Worm (Caenorhabditis elegans) whole organism, L4 larva: ENCODE data around the gene hmp-1.

Source experiments
- F49E8.2 ChIP-seq: sonication (generic microtip); optimal IDR thresholded peaks from 2 replicates; lab custom pipeline; 2016; ENCODE audit warnings: missing compliant biosample characterization, mild to moderate bottlenecking, missing genetic modification characterization, borderline replicate concordance
- Y105C5A.15 ChIP-seq: fragments of 200-800 bp; sonication (Bioruptor generic); IDR thresholded peaks from 2 replicates; pipeline ENCODE4 v1.3.6; 2022; ENCODE audit warnings: missing genetic modification characterization, missing compliant biosample characterization
- Y48G9A.11 ChIP-seq: fragments of 200-800 bp; sonication (Bioruptor generic); IDR thresholded peaks from 2 replicates; pipeline ENCODE4 v1.3.6; 2022; ENCODE audit warnings: missing genetic modification reagents, missing genetic modification characterization, missing compliant biosample characterization
- aly-2 ChIP-seq: sonication (generic microtip); optimal IDR thresholded peaks from 2 replicates; lab custom pipeline; 2018; ENCODE audit warnings: missing biosample characterization, missing genetic modification characterization
- ceh-28 ChIP-seq: fragments of 150-350 bp; optimal IDR thresholded peaks from 2 replicates; lab custom pipeline; 2014; ENCODE audit warnings: missing biosample characterization, missing genetic modification reagents, missing genetic modification characterization
- ctbp-1 ChIP-seq: fragments of 200-800 bp; sonication (Bioruptor generic); IDR thresholded peaks from 2 replicates; pipeline ENCODE4 v1.3.6; 2022; ENCODE audit warnings: missing genetic modification reagents, missing genetic modification characterization, missing compliant biosample characterization
- daf-16 ChIP-seq, 3 experiments: sonication (generic microtip); optimal IDR thresholded peaks; 2 replicates each; lab custom pipeline; 2016 to 2017; ENCODE audit warnings: missing genetic modification characterization in 3 of 3, missing genetic modification reagents in 3 of 3, mild to moderate bottlenecking in 2 of 3, missing compliant biosample characterization in 2 of 3, missing biosample characterization in 1 of 3, moderate library complexity in 1 of 3
- daf-19 ChIP-seq: fragments of 200-800 bp; sonication (Bioruptor generic); conservative IDR thresholded peaks from 2 replicates; pipeline ENCODE4 v1.3.6; 2022; ENCODE audit warnings: missing genetic modification characterization, missing compliant biosample characterization
- dmd-6 ChIP-seq: fragments of 200-800 bp; sonication (Bioruptor generic); IDR thresholded peaks from 2 replicates; pipeline ENCODE4 v1.3.6; 2022; ENCODE audit warnings: missing genetic modification reagents, missing genetic modification characterization, missing compliant biosample characterization
- dmd-8 ChIP-seq: fragments of 200-800 bp; sonication (Bioruptor generic); IDR thresholded peaks from 2 replicates; pipeline ENCODE4 v1.3.6; 2022; ENCODE audit warnings: missing genetic modification characterization, missing compliant biosample characterization
- dpl-1 ChIP-seq: fragments of 150-350 bp; optimal IDR thresholded peaks from 2 replicates; lab custom pipeline; 2014; ENCODE audit warnings: missing biosample characterization, missing genetic modification reagents, missing genetic modification characterization
- dve-1 ChIP-seq: sonication (generic microtip); optimal IDR thresholded peaks from 2 replicates; lab custom pipeline; 2017; ENCODE audit warnings: antibody characterized with exemption, mild to moderate bottlenecking, missing genetic modification characterization, missing compliant biosample characterization; ENCODE audit not compliant: insufficient read depth
- egl-27 ChIP-seq: sonication (generic microtip); optimal IDR thresholded peaks from 3 replicates; lab custom pipeline; 2017; ENCODE audit warnings: missing biosample characterization, missing genetic modification reagents, missing genetic modification characterization
- hlh-30 ChIP-seq: sonication (generic microtip); optimal IDR thresholded peaks from 2 replicates; lab custom pipeline; 2017; ENCODE audit warnings: antibody characterized with exemption, mild to moderate bottlenecking, missing genetic modification characterization, missing compliant biosample characterization; ENCODE audit not compliant: insufficient read depth
- jun-1 ChIP-seq: fragments of 150-350 bp; optimal IDR thresholded peaks from 2 replicates; lab custom pipeline; 2014; ENCODE audit warnings: missing biosample characterization, missing genetic modification reagents, missing genetic modification characterization
- lin-13 ChIP-seq: fragments of 150-350 bp; optimal IDR thresholded peaks from 2 replicates; lab custom pipeline; 2014; ENCODE audit warnings: missing biosample characterization, missing genetic modification reagents, missing genetic modification characterization
- lin-38 ChIP-seq: fragments of 200-800 bp; sonication (Bioruptor generic); IDR thresholded peaks from 2 replicates; pipeline ENCODE4 v1.3.6; 2022; ENCODE audit warnings: missing genetic modification reagents, missing genetic modification characterization, missing compliant biosample characterization
- madf-9 ChIP-seq: fragments of 200-800 bp; sonication (Bioruptor generic); conservative IDR thresholded peaks from 2 replicates; pipeline ENCODE4 v1.3.6; 2022; ENCODE audit warnings: missing genetic modification reagents, missing genetic modification characterization, missing compliant biosample characterization
- mdl-1 ChIP-seq, 2 experiments: fragments of 150-350 bp in 1 of 2; sonication (generic microtip) in 1 of 2; optimal IDR thresholded peaks; 2 replicates each; lab custom pipeline; 2014 to 2017; ENCODE audit warnings: missing biosample characterization in 2 of 2, missing genetic modification characterization in 2 of 2
- mep-1 ChIP-seq: fragments of 150-350 bp; sonication (generic microtip); optimal IDR thresholded peaks from 3 replicates; lab custom pipeline; 2014; ENCODE audit warnings: missing biosample characterization, missing genetic modification characterization
- nhr-11 ChIP-seq: fragments of 150-350 bp; optimal IDR thresholded peaks from 2 replicates; lab custom pipeline; 2014; ENCODE audit warnings: missing biosample characterization, missing genetic modification characterization
- nhr-25 ChIP-seq: sonication (generic microtip); optimal IDR thresholded peaks from 2 replicates; lab custom pipeline; 2017; ENCODE audit warnings: missing genetic modification characterization, mild to moderate bottlenecking, missing compliant biosample characterization, antibody characterized with exemption, moderate library complexity, borderline replicate concordance; ENCODE audit not compliant: insufficient read depth
- nhr-28 ChIP-seq: fragments of 150-350 bp; optimal IDR thresholded peaks from 2 replicates; lab custom pipeline; 2014; ENCODE audit warnings: missing biosample characterization, missing genetic modification characterization
- nhr-42 ChIP-seq: fragments of 200-800 bp; sonication (Bioruptor generic); IDR thresholded peaks from 2 replicates; pipeline ENCODE4 v1.3.6; 2022; ENCODE audit warnings: missing genetic modification characterization, missing compliant biosample characterization
- nhr-76 ChIP-seq: fragments of 150-350 bp; optimal IDR thresholded peaks from 2 replicates; lab custom pipeline; 2014; ENCODE audit warnings: missing biosample characterization, missing genetic modification characterization
- nhr-77 ChIP-seq: fragments of 150-350 bp; optimal IDR thresholded peaks from 2 replicates; lab custom pipeline; 2014; ENCODE audit warnings: missing biosample characterization, missing genetic modification characterization
- php-3 ChIP-seq: fragments of 200-800 bp; sonication (Bioruptor generic); IDR thresholded peaks from 2 replicates; pipeline ENCODE4 v1.3.6; 2022; ENCODE audit warnings: missing genetic modification reagents, missing genetic modification characterization, missing compliant biosample characterization
- pqm-1 ChIP-seq: sonication (generic microtip); optimal IDR thresholded peaks from 2 replicates; lab custom pipeline; 2017; ENCODE audit warnings: missing biosample characterization, missing genetic modification characterization
- skn-1 ChIP-seq: fragments of 150-350 bp; optimal IDR thresholded peaks from 2 replicates; lab custom pipeline; 2014; ENCODE audit warnings: missing biosample characterization, missing genetic modification characterization
- snpc-1.2 ChIP-seq: fragments of 200-800 bp; sonication (Bioruptor generic); IDR thresholded peaks from 2 replicates; pipeline ENCODE4 v1.3.6; 2022; ENCODE audit warnings: missing genetic modification reagents, missing genetic modification characterization, missing compliant biosample characterization
- unc-62 ChIP-seq, 3 experiments: fragments of 150-350 bp in 1 of 3; sonication (generic microtip); optimal IDR thresholded peaks in 2 of 3; peaks in 1 of 3; 1 replicate in 1 of 3; 2 replicates in 2 of 3; lab custom pipeline; 2014 to 2017; ENCODE audit warnings: missing biosample characterization in 3 of 3, missing genetic modification characterization in 3 of 3, missing genetic modification reagents in 3 of 3, missing genotype in 1 of 3
- zag-1 ChIP-seq: fragments of 150-350 bp; optimal IDR thresholded peaks from 2 replicates; lab custom pipeline; 2014; ENCODE audit warnings: missing biosample characterization, missing genetic modification characterization

Gene hmp-1

DNA sequence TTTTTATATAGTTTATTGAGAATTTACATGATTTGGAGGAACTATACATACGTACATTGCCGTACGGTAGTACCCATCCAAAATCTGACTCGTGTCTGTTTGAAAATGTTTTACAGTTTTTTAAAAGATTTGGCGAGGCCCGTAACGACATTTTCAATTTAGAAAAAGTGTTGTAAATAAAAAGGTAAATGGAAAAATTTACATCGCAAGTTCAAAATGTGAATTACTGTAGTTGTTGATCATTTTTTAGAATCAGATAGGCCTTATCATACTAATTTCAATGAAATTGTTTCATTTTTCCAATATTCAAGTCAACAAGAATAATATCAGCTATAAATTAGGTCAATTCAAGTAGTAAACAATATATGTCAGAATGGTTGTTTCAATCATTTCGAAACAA lies 17.1 kb downstream of the hmp-1 start, which contains the start of gene R13H4.6:
TSS of gene R13H4.6 (plus strand) at position 301 of the 400 bp plus-strand sequence.
- no peak for TF ChIP-seq daf-16 (GFP tag; optimal IDR thresholded peaks at IDR 0.05; lab: Kevin White, UChicago)
- TF ChIP-seq daf-16 (tag; optimal IDR thresholded peaks at IDR 0.05; lab: Kevin White, UChicago): peak; percentile 89
- no peak for TF ChIP-seq zag-1 (tag; lab: Kevin White, UChicago)
- TF ChIP-seq mdl-1 (tag; optimal IDR thresholded peaks at IDR 0.05; lab: Kevin White, UChicago): no peak

DNA sequence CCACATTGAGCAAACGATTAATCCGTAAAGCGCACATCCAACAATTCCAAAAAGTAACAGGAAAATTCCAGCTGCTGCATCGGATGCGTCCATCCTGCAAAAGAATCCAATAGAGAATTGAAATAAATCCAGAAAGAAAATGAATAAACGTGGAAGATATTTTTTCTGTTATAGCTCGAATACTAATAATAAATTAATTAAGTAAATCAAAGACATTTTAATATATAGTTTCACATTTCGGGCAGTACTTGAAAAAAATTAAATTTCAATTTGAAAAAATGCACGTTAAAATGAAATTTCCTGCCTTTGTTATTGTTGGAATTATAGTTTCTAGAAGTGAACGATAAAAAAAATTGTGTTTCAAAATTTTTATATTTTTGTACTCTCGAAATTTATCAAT lies 22.5 kb downstream of the hmp-1 start, which contains the start of gene R13H4.7:
TSS of gene R13H4.7 (minus strand) at position 101 of the 400 bp plus-strand sequence.
- TF ChIP-seq Y48G9A.11 (GFP tag; lab: Robert Waterston, UW) (no peak), nhr-76 (tag; lab: Kevin White, UChicago) (no peak), mep-1 (tag; lab: Kevin White, UChicago) (no peak), nhr-11 (tag; lab: Kevin White, UChicago) (no peak), jun-1 (no peak), egl-27 (no peak), lin-13 (GFP tag; lab: Kevin White, UChicago) (no peak), lin-38 (no peak), ceh-28 (tag; lab: Kevin White, UChicago) (no peak), ctbp-1 (GFP tag; lab: Robert Waterston, UW) (no peak), dmd-8 (GFP tag; lab: Robert Waterston, UW) (no peak)

DNA sequence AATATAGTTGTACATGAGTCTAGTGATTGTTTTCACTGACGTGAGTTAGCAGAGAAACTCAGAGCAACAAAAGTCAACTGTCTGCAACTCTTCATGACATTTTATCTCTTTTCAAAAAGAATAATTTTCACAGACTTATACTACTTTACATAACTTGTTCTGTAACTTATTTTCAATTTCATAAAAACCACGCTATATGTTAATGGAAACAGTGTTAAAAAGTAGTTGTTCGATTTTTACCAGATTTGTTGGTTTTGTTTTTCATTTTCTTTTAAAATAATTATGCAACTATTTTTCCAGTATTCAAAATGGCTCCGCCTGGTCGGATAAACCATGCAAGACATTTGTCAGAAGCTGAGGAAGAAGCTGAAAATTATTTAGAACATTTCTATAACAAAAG lies 29.4 kb downstream of the hmp-1 start, which contains the start of gene sulp-4:
TSS of gene sulp-4 (plus strand) at position 301 of the 400 bp plus-strand sequence.
- no peak for TF ChIP-seq Y105C5A.15 (GFP tag; lab: Robert Waterston, UW)
- TF ChIP-seq lin-38: no peak
- no peak for TF ChIP-seq daf-19 (GFP tag; lab: Robert Waterston, UW)
- TF ChIP-seq aly-2 (tag; lab: Kevin White, UChicago): no peak
- no peak for TF ChIP-seq F49E8.2
- TF ChIP-seq, all 104 proteins: peak for 0

- TF ChIP-seq snpc-1.2 (GFP tag; lab: Robert Waterston, UW): no peak
- peak in 1 of 2 experiments; percentile 92 for TF ChIP-seq unc-62 (GFP tag; optimal IDR thresholded peaks at IDR 0.05 in 1 of 2; lab: Kevin White, UChicago)
- no peak for TF ChIP-seq unc-62 (tag; optimal IDR thresholded peaks at IDR 0.05; lab: Kevin White, UChicago)
- no peak for TF ChIP-seq php-3 (GFP tag; lab: Robert Waterston, UW)
These were observed 31.0 kb downstream of the hmp-1 start for ce11 chrV:11876657-11877056.

ce11 chrV:11879732-11880131 lies 34.1 kb downstream of the hmp-1 start, which contains the start of gene sulp-5:
sulp-5 (plus strand) TSS chrV:11880032.
- TF ChIP-seq snpc-1.2 (GFP tag; lab: Robert Waterston, UW) (no peak), nhr-25 (no peak), madf-9 (GFP tag; lab: Robert Waterston, UW) (no peak), nhr-76 (tag; lab: Kevin White, UChicago) (no peak)
- TF ChIP-seq, all 104 proteins: peak for 0

ce11 chrV:11883215-11883614 lies 37.5 kb downstream of the hmp-1 start:
- peak; percentile 33 for TF ChIP-seq nhr-28 (tag; lab: Kevin White, UChicago)
- no peak for TF ChIP-seq nhr-42 (GFP tag; lab: Robert Waterston, UW)
- peak in 1 of 2 experiments; percentile 7 for TF ChIP-seq mdl-1 (tag; optimal IDR thresholded peaks at IDR 0.05; lab: Kevin White, UChicago)
- TF ChIP-seq unc-62 (GFP tag; optimal IDR thresholded peaks at IDR 0.05 in 1 of 2; lab: Kevin White, UChicago): peak in 1 of 2 experiments; percentile 92
- no peak for TF ChIP-seq unc-62 (tag; optimal IDR thresholded peaks at IDR 0.05; lab: Kevin White, UChicago)
- TF ChIP-seq, all 104 proteins: peak for 3

- TF ChIP-seq skn-1 (tag; lab: Kevin White, UChicago): no peak
- TF ChIP-seq mep-1 (tag; lab: Kevin White, UChicago): peak; percentile 28
- TF ChIP-seq nhr-28 (tag; lab: Kevin White, UChicago): peak; percentile 84
- TF ChIP-seq madf-9 (GFP tag; lab: Robert Waterston, UW): no peak
- TF ChIP-seq pqm-1 (tag; lab: Kevin White, UChicago): peak; percentile 29
- TF ChIP-seq hlh-30 (tag; lab: Kevin White, UChicago): peak; percentile 18
- no peak for TF ChIP-seq daf-16 (GFP tag; optimal IDR thresholded peaks at IDR 0.05; lab: Kevin White, UChicago)
- peak; percentile 82 for TF ChIP-seq daf-16 (tag; optimal IDR thresholded peaks at IDR 0.05; lab: Kevin White, UChicago)
- TF ChIP-seq dve-1 (tag; lab: Kevin White, UChicago): peak; percentile 77
- peak in 1 of 2 experiments; percentile 56 for TF ChIP-seq mdl-1 (tag; optimal IDR thresholded peaks at IDR 0.05; lab: Kevin White, UChicago)
- no peak for TF ChIP-seq dpl-1 (GFP tag; lab: Kevin White, UChicago)
- peak; percentile 80 for TF ChIP-seq nhr-77
- no peak for TF ChIP-seq lin-13 (GFP tag; lab: Kevin White, UChicago)
- peak; percentile 83 for TF ChIP-seq dmd-6 (GFP tag; lab: Robert Waterston, UW)
- TF ChIP-seq, all 104 proteins: peak for 9
These were observed 39.4 kb downstream of the hmp-1 start for ce11 chrV:11885087-11885486.
